Worm (Caenorhabditis elegans) whole organism, L4 larva: ENCODE data around the gene lgg-3.

Source experiments
- D1046.2 ChIP-seq: fragments of 200-800 bp; sonication (Bioruptor generic); IDR thresholded peaks from 2 replicates; pipeline ENCODE4 v1.3.6; 2022; ENCODE audit warnings: missing genetic modification characterization, missing compliant biosample characterization
- F37D6.2 ChIP-seq: sonication (generic microtip); optimal IDR thresholded peaks from 2 replicates; lab custom pipeline; 2016; ENCODE audit warnings: mild to moderate bottlenecking, missing genetic modification characterization, missing compliant biosample characterization
- F44E2.7 ChIP-seq: fragments of 200-800 bp; sonication (Bioruptor generic); IDR thresholded peaks from 2 replicates; pipeline ENCODE4 v2.1.2; 2022; ENCODE audit warnings: missing genetic modification characterization, missing compliant biosample characterization
- F49E8.2 ChIP-seq: sonication (generic microtip); optimal IDR thresholded peaks from 2 replicates; lab custom pipeline; 2016; ENCODE audit warnings: missing compliant biosample characterization, mild to moderate bottlenecking, missing genetic modification characterization, borderline replicate concordance
- R02D3.7 ChIP-seq: fragments of 150-350 bp; sonication (generic microtip); optimal IDR thresholded peaks from 3 replicates; lab custom pipeline; 2014; ENCODE audit warnings: missing biosample characterization, missing genetic modification characterization
- Y105C5A.15 ChIP-seq: fragments of 200-800 bp; sonication (Bioruptor generic); IDR thresholded peaks from 2 replicates; pipeline ENCODE4 v1.3.6; 2022; ENCODE audit warnings: missing genetic modification characterization, missing compliant biosample characterization
- Y48G9A.11 ChIP-seq: fragments of 200-800 bp; sonication (Bioruptor generic); IDR thresholded peaks from 2 replicates; pipeline ENCODE4 v1.3.6; 2022; ENCODE audit warnings: missing genetic modification reagents, missing genetic modification characterization, missing compliant biosample characterization
- Y5F2A.4 ChIP-seq: fragments of 200-800 bp; sonication (Bioruptor generic); optimal IDR thresholded peaks from 2 replicates; lab custom pipeline; 2018; ENCODE audit warnings: mild to moderate bottlenecking, missing genetic modification characterization, missing compliant biosample characterization
- ZK337.2 ChIP-seq: fragments of 200-800 bp; sonication (Bioruptor generic); IDR thresholded peaks from 2 replicates; pipeline ENCODE4 v1.3.6; 2022; ENCODE audit warnings: missing genetic modification reagents, missing genetic modification characterization, missing compliant biosample characterization
- aly-2 ChIP-seq: sonication (generic microtip); optimal IDR thresholded peaks from 2 replicates; lab custom pipeline; 2018; ENCODE audit warnings: missing biosample characterization, missing genetic modification characterization
- ama-1 ChIP-seq: fragments of 150-350 bp; optimal IDR thresholded peaks from 2 replicates; lab custom pipeline; 2014; ENCODE audit warnings: inconsistent platforms, mixed read lengths
- arid-1 ChIP-seq: fragments of 200-800 bp; sonication (Bioruptor generic); conservative IDR thresholded peaks from 2 replicates; pipeline ENCODE4 v1.3.6; 2022; ENCODE audit warnings: missing genetic modification reagents, missing genetic modification characterization, missing compliant biosample characterization
- ceh-20 ChIP-seq: fragments of 200-800 bp; sonication (Bioruptor generic); IDR thresholded peaks from 2 replicates; pipeline ENCODE4 v1.3.6; 2022; ENCODE audit warnings: missing genetic modification reagents, missing genetic modification characterization, missing compliant biosample characterization
- ceh-62 ChIP-seq: sonication (generic microtip); optimal IDR thresholded peaks from 2 replicates; lab custom pipeline; 2017; ENCODE audit warnings: missing biosample characterization, missing genetic modification characterization
- ceh-82 ChIP-seq: sonication (generic microtip); optimal IDR thresholded peaks from 2 replicates; lab custom pipeline; 2017; ENCODE audit warnings: missing biosample characterization, missing genetic modification characterization
- ces-1 ChIP-seq: fragments of 150-350 bp; sonication (generic microtip); optimal IDR thresholded peaks from 4 replicates; lab custom pipeline; 2014; ENCODE audit warnings: missing biosample characterization, missing genetic modification reagents, missing genetic modification characterization
- ctbp-1 ChIP-seq: fragments of 200-800 bp; sonication (Bioruptor generic); IDR thresholded peaks from 2 replicates; pipeline ENCODE4 v1.3.6; 2022; ENCODE audit warnings: missing genetic modification reagents, missing genetic modification characterization, missing compliant biosample characterization
- daf-16 ChIP-seq, 3 experiments: sonication (generic microtip); optimal IDR thresholded peaks; 2 replicates each; lab custom pipeline; 2016 to 2017; ENCODE audit warnings: missing genetic modification characterization in 3 of 3, missing genetic modification reagents in 3 of 3, mild to moderate bottlenecking in 2 of 3, missing compliant biosample characterization in 2 of 3, missing biosample characterization in 1 of 3, moderate library complexity in 1 of 3
- daf-19 ChIP-seq: fragments of 200-800 bp; sonication (Bioruptor generic); conservative IDR thresholded peaks from 2 replicates; pipeline ENCODE4 v1.3.6; 2022; ENCODE audit warnings: missing genetic modification characterization, missing compliant biosample characterization
- dmd-6 ChIP-seq: fragments of 200-800 bp; sonication (Bioruptor generic); IDR thresholded peaks from 2 replicates; pipeline ENCODE4 v1.3.6; 2022; ENCODE audit warnings: missing genetic modification reagents, missing genetic modification characterization, missing compliant biosample characterization
- dmd-8 ChIP-seq: fragments of 200-800 bp; sonication (Bioruptor generic); IDR thresholded peaks from 2 replicates; pipeline ENCODE4 v1.3.6; 2022; ENCODE audit warnings: missing genetic modification characterization, missing compliant biosample characterization
- dmd-9 ChIP-seq: fragments of 200-800 bp; sonication (Bioruptor generic); IDR thresholded peaks from 2 replicates; pipeline ENCODE4 v1.3.6; 2022; ENCODE audit warnings: missing genetic modification reagents, missing genetic modification characterization, missing compliant biosample characterization
- dve-1 ChIP-seq: sonication (generic microtip); optimal IDR thresholded peaks from 2 replicates; lab custom pipeline; 2017; ENCODE audit warnings: antibody characterized with exemption, mild to moderate bottlenecking, missing genetic modification characterization, missing compliant biosample characterization; ENCODE audit not compliant: insufficient read depth
- hlh-11 ChIP-seq: fragments of 200-800 bp; sonication (Bioruptor generic); optimal IDR thresholded peaks from 2 replicates; lab custom pipeline; 2018; ENCODE audit warnings: mild to moderate bottlenecking, missing genetic modification characterization, missing compliant biosample characterization
- hlh-30 ChIP-seq: sonication (generic microtip); optimal IDR thresholded peaks from 2 replicates; lab custom pipeline; 2017; ENCODE audit warnings: antibody characterized with exemption, mild to moderate bottlenecking, missing genetic modification characterization, missing compliant biosample characterization; ENCODE audit not compliant: insufficient read depth
- lim-7 ChIP-seq: fragments of 200-800 bp; sonication (Bioruptor generic); IDR thresholded peaks from 2 replicates; pipeline ENCODE4 v1.3.6; 2022; ENCODE audit warnings: missing genetic modification characterization, missing compliant biosample characterization
- lin-38 ChIP-seq: fragments of 200-800 bp; sonication (Bioruptor generic); IDR thresholded peaks from 2 replicates; pipeline ENCODE4 v1.3.6; 2022; ENCODE audit warnings: missing genetic modification reagents, missing genetic modification characterization, missing compliant biosample characterization
- lir-3 ChIP-seq: sonication (generic microtip); optimal IDR thresholded peaks from 2 replicates; lab custom pipeline; 2016; ENCODE audit warnings: mild to moderate bottlenecking, missing genetic modification characterization, missing compliant biosample characterization
- lsy-2 ChIP-seq, 2 experiments: fragments of 150-350 bp in 1 of 2; sonication (generic microtip) in 1 of 2; optimal IDR thresholded peaks; 2 replicates each; lab custom pipeline; 2014 to 2017; ENCODE audit warnings: missing biosample characterization in 2 of 2, missing genetic modification characterization in 2 of 2
- madf-5 ChIP-seq, 2 experiments: fragments of 200-800 bp; sonication (Bioruptor generic); IDR thresholded peaks; 2 replicates each; pipeline ENCODE4 v1.3.6; 2022; ENCODE audit warnings: missing compliant biosample characterization in 2 of 2, missing genetic modification characterization in 2 of 2
- mes-2 ChIP-seq: sonication (generic microtip); optimal IDR thresholded peaks from 2 replicates; lab custom pipeline; 2016; ENCODE audit warnings: missing genotype, mild to moderate bottlenecking, missing genetic modification characterization, missing compliant biosample characterization; ENCODE audit not compliant: poor library complexity, severe bottlenecking
- mxl-3 ChIP-seq: fragments of 200-800 bp; sonication (Bioruptor generic); optimal IDR thresholded peaks from 2 replicates; lab custom pipeline; 2018; ENCODE audit warnings: mild to moderate bottlenecking, missing genetic modification characterization, missing compliant biosample characterization
- nhr-102 ChIP-seq: sonication (generic microtip); optimal IDR thresholded peaks from 2 replicates; lab custom pipeline; 2016; ENCODE audit warnings: mild to moderate bottlenecking, missing genetic modification characterization, moderate library complexity, missing compliant biosample characterization
- nhr-237 ChIP-seq: sonication (generic microtip); optimal IDR thresholded peaks from 2 replicates; lab custom pipeline; 2017; ENCODE audit warnings: missing biosample characterization, missing genetic modification characterization
- nhr-25 ChIP-seq: sonication (generic microtip); optimal IDR thresholded peaks from 2 replicates; lab custom pipeline; 2017; ENCODE audit warnings: missing genetic modification characterization, mild to moderate bottlenecking, missing compliant biosample characterization, antibody characterized with exemption, moderate library complexity, borderline replicate concordance; ENCODE audit not compliant: insufficient read depth
- nhr-41 ChIP-seq: fragments of 200-800 bp; sonication (Bioruptor generic); IDR thresholded peaks from 2 replicates; pipeline ENCODE4 v1.3.6; 2022; ENCODE audit warnings: missing genetic modification reagents, missing genetic modification characterization, missing compliant biosample characterization
- nhr-48 ChIP-seq: sonication (generic microtip); optimal IDR thresholded peaks from 2 replicates; lab custom pipeline; 2016; ENCODE audit warnings: mild to moderate bottlenecking, missing genetic modification characterization, missing compliant biosample characterization
- nhr-76 ChIP-seq: fragments of 150-350 bp; optimal IDR thresholded peaks from 2 replicates; lab custom pipeline; 2014; ENCODE audit warnings: missing biosample characterization, missing genetic modification characterization
- pha-4 ChIP-seq, 2 experiments: fragments of 150-350 bp in 1 of 2; fragments of 200-800 bp in 1 of 2; sonication (Bioruptor generic) in 1 of 2; IDR thresholded peaks in 1 of 2; optimal IDR thresholded peaks in 1 of 2; 2 replicates each; pipeline versions ENCODE4 v1.3.6 to Lab custom; 2014 to 2022; ENCODE audit warnings: missing genetic modification characterization in 2 of 2, missing genetic modification reagents in 2 of 2, missing biosample characterization in 1 of 2, missing compliant biosample characterization in 1 of 2
- php-3 ChIP-seq: fragments of 200-800 bp; sonication (Bioruptor generic); IDR thresholded peaks from 2 replicates; pipeline ENCODE4 v1.3.6; 2022; ENCODE audit warnings: missing genetic modification reagents, missing genetic modification characterization, missing compliant biosample characterization
- sdz-12 ChIP-seq: fragments of 200-800 bp; sonication (Bioruptor generic); optimal IDR thresholded peaks from 2 replicates; lab custom pipeline; 2018; ENCODE audit warnings: mild to moderate bottlenecking, missing genetic modification characterization, missing compliant biosample characterization
- set-16 ChIP-seq: fragments of 200-800 bp; sonication (Bioruptor generic); IDR thresholded peaks from 2 replicates; pipeline ENCODE4 v1.3.6; 2022; ENCODE audit warnings: missing genetic modification reagents, missing genetic modification characterization, missing compliant biosample characterization
- snpc-1.2 ChIP-seq: fragments of 200-800 bp; sonication (Bioruptor generic); IDR thresholded peaks from 2 replicates; pipeline ENCODE4 v1.3.6; 2022; ENCODE audit warnings: missing genetic modification reagents, missing genetic modification characterization, missing compliant biosample characterization
- snpc-4 ChIP-seq: fragments of 150-350 bp; optimal IDR thresholded peaks from 2 replicates; lab custom pipeline; 2014; ENCODE audit warnings: missing biosample characterization, missing genetic modification characterization
- tag-97 ChIP-seq: fragments of 200-800 bp; sonication (Bioruptor generic); IDR thresholded peaks from 2 replicates; pipeline ENCODE4 v1.3.6; 2022; ENCODE audit warnings: missing genetic modification characterization, missing compliant biosample characterization
- unc-39 ChIP-seq: sonication (generic microtip); optimal IDR thresholded peaks from 2 replicates; lab custom pipeline; 2017; ENCODE audit warnings: missing biosample characterization, missing genetic modification characterization
- zfp-2 ChIP-seq: sonication (generic microtip); optimal IDR thresholded peaks from 2 replicates; lab custom pipeline; 2016; ENCODE audit warnings: mild to moderate bottlenecking, missing genetic modification characterization, missing compliant biosample characterization
- ztf-11 ChIP-seq: fragments of 150-350 bp; optimal IDR thresholded peaks from 2 replicates; lab custom pipeline; 2014; ENCODE audit warnings: missing biosample characterization, missing genetic modification characterization
- ztf-7 ChIP-seq: fragments of 150-350 bp; optimal IDR thresholded peaks from 2 replicates; lab custom pipeline; 2014; ENCODE audit warnings: missing biosample characterization, missing genetic modification characterization

Gene lgg-3

ce11 chrIII:5678935-5679334 lies 18.9 kb downstream of the lgg-3 start, which contains the start of the genes ska-3 and rps-12:
Gene ska-3, minus strand, starts transcription at chrIII:5679005.
Gene rps-12, plus strand, starts transcription at chrIII:5679298.
- peak in 1 of 2 experiments; percentile 42; a peak in 1 of 4 replicates for TF ChIP-seq madf-5 (GFP tag; IDR thresholded peaks at IDR 0.05; lab: Robert Waterston, UW)
- peak; percentile 79; the same call in 1 of the 2 replicates for TF ChIP-seq daf-19 (GFP tag; lab: Robert Waterston, UW)
- 0 out of 2 replicates have a peak, but pooled peaks have one; percentile 62 for TF ChIP-seq nhr-41 (GFP tag; lab: Robert Waterston, UW)
- TF ChIP-seq lim-7, result 0 out of 2 replicates have a peak, but pooled peaks have one; percentile 4
- peak; percentile 98 for TF ChIP-seq arid-1 (GFP tag; lab: Robert Waterston, UW)
- no peak for TF ChIP-seq unc-39
- TF ChIP-seq D1046.2, result peak; percentile 94
- no peak for TF ChIP-seq F44E2.7 (GFP tag; lab: Robert Waterston, UW)
- peak; percentile 11 for TF ChIP-seq sdz-12
- TF ChIP-seq pha-4 (GFP tag; IDR thresholded peaks at IDR 0.05; lab: Robert Waterston, UW), result peak; percentile 94
- peak; percentile 99 for TF ChIP-seq pha-4 (tag; optimal IDR thresholded peaks at IDR 0.05; lab: Kevin White, UChicago)
- peak; percentile 68; the same call in 1 of the 2 replicates for TF ChIP-seq snpc-1.2 (GFP tag; lab: Robert Waterston, UW)
- peak; percentile 67 for TF ChIP-seq nhr-237 (tag; lab: Kevin White, UChicago)
- TF ChIP-seq ztf-11 (tag; lab: Kevin White, UChicago), result peak; percentile 44
- peak; percentile 80 for TF ChIP-seq mxl-3 (GFP tag; lab: Kevin White, UChicago)
- TF ChIP-seq F49E8.2 (tag; lab: Kevin White, UChicago), result peak; percentile 52
- peak; percentile 93 for TF ChIP-seq F37D6.2 (tag; lab: Kevin White, UChicago)
- peak; percentile 98 for TF ChIP-seq hlh-30 (tag; lab: Kevin White, UChicago)
- TF ChIP-seq ceh-82 (tag; lab: Kevin White, UChicago), result no peak
- TF ChIP-seq nhr-25, result peak; percentile 97
- peak; percentile 95 for TF ChIP-seq hlh-11 (tag; lab: Kevin White, UChicago)
- TF ChIP-seq ZK337.2 (GFP tag; lab: Robert Waterston, UW), result peak; percentile 75; the same call in 1 of the 2 replicates
- peak; percentile 91 for TF ChIP-seq ama-1 (lab: Kevin White, UChicago)
- TF ChIP-seq php-3 (GFP tag; lab: Robert Waterston, UW), result peak; percentile 64
- TF ChIP-seq daf-16 (GFP tag; optimal IDR thresholded peaks at IDR 0.05; lab: Kevin White, UChicago), result peak in 1 of 2 experiments; percentile 80
- TF ChIP-seq daf-16 (tag; optimal IDR thresholded peaks at IDR 0.05; lab: Kevin White, UChicago), result peak; percentile 91
- TF ChIP-seq nhr-48, result peak; percentile 84
- TF ChIP-seq tag-97, result no peak
- TF ChIP-seq ceh-62 (tag; lab: Kevin White, UChicago), result no peak
- TF ChIP-seq ces-1 (GFP tag; lab: Kevin White, UChicago), result peak; percentile 80
- peak; percentile 100 for TF ChIP-seq lin-38 (GFP tag; lab: Robert Waterston, UW)
- peak; percentile 48 for TF ChIP-seq Y5F2A.4 (GFP tag; lab: Kevin White, UChicago)
- TF ChIP-seq ceh-20, result peak; percentile 98
- TF ChIP-seq zfp-2 (tag; lab: Kevin White, UChicago), result peak; percentile 99
- TF ChIP-seq R02D3.7 (tag; lab: Kevin White, UChicago), result peak; percentile 98
- no peak for TF ChIP-seq Y105C5A.15 (GFP tag; lab: Robert Waterston, UW)
- TF ChIP-seq dve-1 (tag; lab: Kevin White, UChicago), result peak; percentile 100
- TF ChIP-seq dmd-9 (GFP tag; lab: Robert Waterston, UW), result peak; percentile 96
- TF ChIP-seq aly-2, result no peak
- peak; percentile 75 for TF ChIP-seq nhr-76
- peak; percentile 23; the same call in 1 of the 2 replicates for TF ChIP-seq set-16
- TF ChIP-seq ctbp-1 (GFP tag; lab: Robert Waterston, UW), result peak; percentile 95
- peak; percentile 98 for TF ChIP-seq dmd-6
- TF ChIP-seq mes-2 (tag; lab: Kevin White, UChicago), result peak; percentile 98
- TF ChIP-seq ztf-7 (tag; lab: Kevin White, UChicago), result peak; percentile 93
- TF ChIP-seq dmd-8 (GFP tag; lab: Robert Waterston, UW), result no peak
- peak; percentile 92 to 98 for TF ChIP-seq lsy-2 (tag; optimal IDR thresholded peaks at IDR 0.05; lab: Kevin White, UChicago)
- peak; percentile 58 for TF ChIP-seq snpc-4
- TF ChIP-seq lir-3 (tag; lab: Kevin White, UChicago), result peak; percentile 29
- peak; percentile 88 for TF ChIP-seq Y48G9A.11 (GFP tag; lab: Robert Waterston, UW)
- TF ChIP-seq nhr-102 (tag; lab: Kevin White, UChicago), result peak; percentile 96
